Worm (Caenorhabditis elegans) whole organism, L4 larva: ENCODE measurements around the gene col-144.

Source experiments
- F26F4.8 ChIP-seq: fragments of 200-800 bp; sonication (Bioruptor generic); conservative IDR thresholded peaks from 2 replicates; pipeline ENCODE4 v1.3.6; 2022; ENCODE audit warnings: missing genetic modification characterization, missing compliant biosample characterization
- ama-1 ChIP-seq: fragments of 150-350 bp; optimal IDR thresholded peaks from 2 replicates; lab custom pipeline; 2014; ENCODE audit warnings: inconsistent platforms, mixed read lengths
- hmg-1.1 ChIP-seq: fragments of 200-800 bp; sonication (Bioruptor generic); IDR thresholded peaks from 2 replicates; pipeline ENCODE4 v1.3.6; 2022; ENCODE audit warnings: missing genetic modification reagents, missing genetic modification characterization, missing compliant biosample characterization
- lin-15B ChIP-seq: fragments of 150-350 bp; sonication (generic microtip); optimal IDR thresholded peaks from 3 replicates; lab custom pipeline; 2014; ENCODE audit warnings: missing biosample characterization, missing genetic modification characterization
- nhr-11 ChIP-seq: fragments of 150-350 bp; optimal IDR thresholded peaks from 2 replicates; lab custom pipeline; 2014; ENCODE audit warnings: missing biosample characterization, missing genetic modification characterization
- unc-39 ChIP-seq: sonication (generic microtip); optimal IDR thresholded peaks from 2 replicates; lab custom pipeline; 2017; ENCODE audit warnings: missing biosample characterization, missing genetic modification characterization
- zfp-3 ChIP-seq: fragments of 200-800 bp; sonication (Bioruptor generic); conservative IDR thresholded peaks from 2 replicates; pipeline ENCODE4 v1.3.6; 2022; ENCODE audit warnings: missing genetic modification reagents, missing genetic modification characterization, missing compliant biosample characterization

ce11 chrV:9123186-9123585, 37.3 kb downstream of the col-144 start, which contains the start of gene F21C10.11:
- TF ChIP-seq hmg-1.1 (GFP tag; lab: Robert Waterston, UW) (no peak), unc-39 (tag; lab: Kevin White, UChicago) (no peak), ama-1 (lab: Kevin White, UChicago) (no peak), nhr-11 (tag; lab: Kevin White, UChicago) (no peak), zfp-3 (GFP tag; lab: Robert Waterston, UW) (no peak), lin-15B (tag; lab: Kevin White, UChicago) (no peak), F26F4.8 (GFP tag; lab: Robert Waterston, UW) (no peak)
